Worm (Caenorhabditis elegans): ENCODE results near the gene srz-63.

The srz-63 gene

DNA sequence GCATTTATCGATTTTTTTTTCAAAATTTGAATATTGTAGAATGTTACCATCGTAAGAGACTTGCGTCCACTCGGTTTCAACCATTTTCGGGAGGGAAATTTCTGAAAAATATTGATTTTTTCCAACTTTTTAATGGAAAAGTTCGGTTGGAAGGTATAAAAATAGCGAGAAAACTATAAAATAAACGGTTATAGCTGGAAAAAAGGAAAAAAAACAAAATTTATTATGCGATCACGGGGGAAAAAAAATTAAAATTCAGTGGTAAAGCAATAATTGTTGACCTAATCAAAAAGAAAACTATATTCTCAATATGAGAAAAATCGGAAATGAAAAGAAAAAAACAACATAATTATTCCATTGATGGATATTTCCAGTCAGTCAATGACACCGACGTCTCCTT, 27.6 kb downstream of the srz-63 start, which contains the start of gene emc-2:
emc-2 (minus strand) TSS at position 101 of the 400 bp plus-strand sequence.
- no peak for TF ChIP-seq cebp-2 (GFP tag; IDR thresholded peaks at IDR 0.05)
- TF ChIP-seq madf-10 (tag; optimal IDR thresholded peaks at IDR 0.05), result no peak
- TF ChIP-seq ceh-40 (GFP tag; IDR thresholded peaks at IDR 0.05), result no peak
- no peak for TF ChIP-seq nfya-1 (tag; optimal IDR thresholded peaks at IDR 0.05; ENCODE audit: borderline replicate concordance, insufficient read depth)
- TF ChIP-seq ZK185.1 (tag; optimal IDR thresholded peaks at IDR 0.05; ENCODE audit: poor library complexity, severe bottlenecking), result no peak
- TF ChIP-seq athp-1 (tag; optimal IDR thresholded peaks at IDR 0.05), result no peak
- TF ChIP-seq repo-1 (tag; optimal IDR thresholded peaks at IDR 0.05), result no peak
- no peak for TF ChIP-seq mcd-1 (GFP tag; IDR thresholded peaks at IDR 0.05)
- no peak for TF ChIP-seq madf-6 (GFP tag; IDR thresholded peaks at IDR 0.05)
- no peak for TF ChIP-seq F49E8.2 (tag; optimal IDR thresholded peaks at IDR 0.05; ENCODE audit: insufficient read depth)
- no peak for TF ChIP-seq F57A8.1 (GFP tag; optimal IDR thresholded peaks at IDR 0.05)
- TF ChIP-seq D2030.7 (GFP tag; IDR thresholded peaks at IDR 0.05), result no peak
- no peak for TF ChIP-seq Y53G8AR.9 (GFP tag; conservative IDR thresholded peaks at IDR 0.05)
- no peak for TF ChIP-seq mxl-1 (tag; optimal IDR thresholded peaks at IDR 0.05)
- TF ChIP-seq ccch-3 (GFP tag; optimal IDR thresholded peaks at IDR 0.05), result no peak
- TF ChIP-seq attf-5 (GFP tag; optimal IDR thresholded peaks at IDR 0.05), result no peak
- no peak for TF ChIP-seq efl-1 (GFP tag; optimal IDR thresholded peaks at IDR 0.05)
- no peak for TF ChIP-seq sptf-2 (GFP tag; optimal IDR thresholded peaks at IDR 0.05)
- TF ChIP-seq akir-1 (GFP tag; optimal IDR thresholded peaks at IDR 0.05), result no peak

DNA sequence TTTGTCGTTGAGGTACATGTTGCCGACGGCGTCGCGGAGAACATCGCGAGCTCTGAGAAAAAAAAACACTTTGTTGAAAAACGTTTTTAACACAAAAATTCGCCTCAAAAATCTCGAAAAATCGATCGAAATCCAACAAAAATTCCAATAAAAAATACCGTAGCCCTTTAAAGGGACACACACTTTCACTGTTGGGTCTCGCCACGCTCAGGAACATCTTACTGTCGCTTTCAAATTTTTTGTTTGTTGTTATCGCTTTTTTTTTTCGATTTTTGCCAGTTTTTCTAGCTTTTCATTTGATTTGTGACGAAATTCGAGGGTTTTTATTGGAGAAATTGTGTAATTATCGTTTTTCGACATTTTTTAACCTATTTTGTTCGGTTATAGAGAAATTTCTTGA, 28.1 kb downstream of the srz-63 start:
- no peak for TF ChIP-seq sptf-2 (GFP tag; optimal IDR thresholded peaks at IDR 0.05)
- TF ChIP-seq F49E8.2 (tag; optimal IDR thresholded peaks at IDR 0.05; ENCODE audit: insufficient read depth), result peak; percentile 56
- peak; percentile 5 for TF ChIP-seq snpc-1.3 (tag; optimal IDR thresholded peaks at IDR 0.05; ENCODE audit: insufficient read depth)
- peak; percentile 96 for TF ChIP-seq lsl-1 (GFP tag; optimal IDR thresholded peaks at IDR 0.05)
- no peak for TF ChIP-seq Y56A3A.18 (GFP tag; IDR thresholded peaks at IDR 0.05)
- TF ChIP-seq rec-8 (tag; optimal IDR thresholded peaks at IDR 0.05), result no peak
- no peak for TF ChIP-seq rpc-1 (optimal IDR thresholded peaks at IDR 0.05)
- no peak for TF ChIP-seq rpc-1 (tag; optimal IDR thresholded peaks at IDR 0.05)
- TF ChIP-seq Y53F4B.3 (GFP tag; IDR thresholded peaks at IDR 0.05), result no peak
- TF ChIP-seq ekl-4 (GFP tag; IDR thresholded peaks at IDR 0.05), result 0 out of 2 replicates have a peak, but pooled peaks have one; percentile 34
- no peak for TF ChIP-seq ceh-40 (GFP tag; IDR thresholded peaks at IDR 0.05)
- TF ChIP-seq him-1 (tag; optimal IDR thresholded peaks at IDR 0.05), result peak; percentile 20
- no peak for TF ChIP-seq B0336.3 (GFP tag; IDR thresholded peaks at IDR 0.05)
- TF ChIP-seq snpc-3.4 (tag; optimal IDR thresholded peaks at IDR 0.05), result peak; percentile 61
- no peak for TF ChIP-seq nhr-90 (tag; optimal IDR thresholded peaks at IDR 0.05)
- TF ChIP-seq hmg-1.2 (GFP tag; IDR thresholded peaks at IDR 0.05), result 0 out of 2 replicates have a peak, but pooled peaks have one; percentile 9
- TF ChIP-seq mcd-1 (GFP tag; IDR thresholded peaks at IDR 0.05), result peak; percentile 45; the same call in 1 of the 2 replicates
- TF ChIP-seq akir-1 (GFP tag; optimal IDR thresholded peaks at IDR 0.05), result no peak
- no peak for TF ChIP-seq attf-6 (GFP tag; IDR thresholded peaks at IDR 0.05)
- peak; percentile 35 for TF ChIP-seq efl-1 (GFP tag; optimal IDR thresholded peaks at IDR 0.05)
- no peak for TF ChIP-seq T26A5.8 (tag; optimal IDR thresholded peaks at IDR 0.05)
- no peak for TF ChIP-seq lin-26 (GFP tag; IDR thresholded peaks at IDR 0.05)
- TF ChIP-seq hlh-12 (tag; optimal IDR thresholded peaks at IDR 0.05), result no peak
- TF ChIP-seq xnd-1 (tag; optimal IDR thresholded peaks at IDR 0.05), result peak; percentile 96
- TF ChIP-seq ceh-91 (GFP tag; IDR thresholded peaks at IDR 0.05), result peak; percentile 61; the same call in 1 of the 2 replicates
- no peak for TF ChIP-seq ZK185.1 (tag; optimal IDR thresholded peaks at IDR 0.05; ENCODE audit: poor library complexity, severe bottlenecking)
- TF ChIP-seq madf-8 (GFP tag; conservative IDR thresholded peaks at IDR 0.05), result peak; percentile 73
- TF ChIP-seq lin-54 (GFP tag; optimal IDR thresholded peaks at IDR 0.05), result peak; percentile 80
- TF ChIP-seq ztf-22 (GFP tag; optimal IDR thresholded peaks at IDR 0.05), result no peak
- peak; percentile 94 for TF ChIP-seq F33H1.4 (GFP tag; IDR thresholded peaks at IDR 0.05)
- TF ChIP-seq attf-5 (GFP tag; optimal IDR thresholded peaks at IDR 0.05), result no peak
- peak; percentile 72 for TF ChIP-seq D2030.7 (GFP tag; IDR thresholded peaks at IDR 0.05)
- no peak for TF ChIP-seq K11D2.4 (GFP tag; IDR thresholded peaks at IDR 0.05)
- TF ChIP-seq madf-6 (GFP tag; IDR thresholded peaks at IDR 0.05), result peak; percentile 94
- peak; percentile 9 for TF ChIP-seq tbp1 (GFP tag; optimal IDR thresholded peaks at IDR 0.05)
